Fruit fly (Drosophila melanogaster) Kc167 (cell line): Measurements from ENCODE around the gene CG13793.

Source experiments
- Myc ChIP-seq: fragments of >200 bp; optimal IDR thresholded peaks from 2 replicates; lab custom pipeline; 2017; ENCODE audit warnings: missing external identifiers
- Sin3A ChIP-seq: fragments of >200 bp; optimal IDR thresholded peaks from 2 replicates; lab custom pipeline; 2018; ENCODE audit warnings: missing external identifiers
- h ChIP-seq: fragments of >200 bp; optimal IDR thresholded peaks from 3 replicates; lab custom pipeline; 2018; ENCODE audit warnings: missing external identifiers

DNA sequence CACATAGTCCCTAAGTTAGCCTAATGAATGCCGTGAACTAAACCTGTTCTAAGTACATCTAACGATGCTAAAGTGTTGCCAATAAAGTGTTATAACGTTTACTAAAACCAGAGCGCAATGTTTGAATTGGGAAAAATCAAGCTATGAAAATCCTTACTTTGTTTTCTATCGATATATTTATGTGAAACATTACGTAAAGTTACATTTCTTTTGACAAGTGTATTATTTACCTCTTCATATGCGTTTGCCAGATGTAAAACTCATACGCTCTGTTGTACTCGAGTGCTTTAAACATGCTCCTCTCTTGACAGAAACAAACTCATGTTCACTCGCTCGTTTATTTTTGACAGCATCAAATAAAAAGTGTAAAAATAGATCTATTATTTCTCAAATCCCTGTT lies 8.7 kb downstream of the CG13793 start, which contains the start of gene Ntl:
- TF ChIP-seq Myc (lab: Kevin White, UChicago) (no peak), Sin3A (no peak), h (no peak)
